Worm (Caenorhabditis elegans) whole organism, early embryonic: ENCODE measurements around the gene ndua-12.
A peak's percentile ranks its signal among the peaks of the same experiment; 100 is the strongest.

Experiments used
- B0310.2 ChIP-seq: sonication (generic microtip); optimal IDR thresholded peaks from 2 replicates; lab custom pipeline; 2016; ENCODE audit warnings: mild to moderate bottlenecking, missing genetic modification characterization, missing compliant biosample characterization
- F13C5.2 ChIP-seq: sonication (generic microtip); optimal IDR thresholded peaks from 2 replicates; lab custom pipeline; 2017; ENCODE audit warnings: mild to moderate bottlenecking, missing genetic modification characterization, inconsistent platforms, missing compliant biosample characterization
- aly-1 ChIP-seq: sonication (generic microtip); optimal IDR thresholded peaks from 2 replicates; lab custom pipeline; 2016; ENCODE audit warnings: missing genetic modification characterization, missing compliant biosample characterization
- ama-1 ChIP-seq: fragments of 150-350 bp; optimal IDR thresholded peaks from 2 replicates; lab custom pipeline; 2014
- ceh-13 ChIP-seq: fragments of 200-800 bp; sonication (Bioruptor generic); optimal IDR thresholded peaks from 2 replicates; lab custom pipeline; 2018; ENCODE audit warnings: mild to moderate bottlenecking, missing genetic modification characterization, missing compliant biosample characterization
- ceh-36 ChIP-seq: sonication (generic microtip); optimal IDR thresholded peaks from 2 replicates; lab custom pipeline; 2016; ENCODE audit warnings: missing genetic modification characterization, inconsistent platforms, missing compliant biosample characterization
- ets-7 ChIP-seq: sonication (generic microtip); optimal IDR thresholded peaks from 2 replicates; lab custom pipeline; 2016; ENCODE audit warnings: missing genotype, missing genetic modification characterization, missing compliant biosample characterization
- flt-1 ChIP-seq: fragments of 200-800 bp; sonication (Bioruptor generic); IDR thresholded peaks from 2 replicates; pipeline ENCODE4 v1.3.6; 2022; ENCODE audit warnings: missing genetic modification characterization, missing compliant biosample characterization
- hmbx-1 ChIP-seq: sonication (generic microtip); optimal IDR thresholded peaks from 2 replicates; lab custom pipeline; 2016; ENCODE audit warnings: mild to moderate bottlenecking, missing genetic modification characterization, missing compliant biosample characterization
- hmg-4 ChIP-seq: fragments of 200-800 bp; sonication (Bioruptor generic); optimal IDR thresholded peaks from 2 replicates; lab custom pipeline; 2018; ENCODE audit warnings: mild to moderate bottlenecking, missing genetic modification characterization, missing compliant biosample characterization
- hnd-1 ChIP-seq: sonication (generic microtip); optimal IDR thresholded peaks from 2 replicates; lab custom pipeline; 2016; ENCODE audit warnings: missing genetic modification characterization, missing compliant biosample characterization
- pes-1 ChIP-seq: fragments of 200-800 bp; sonication (Bioruptor generic); IDR thresholded peaks from 2 replicates; pipeline ENCODE4 v1.3.6; 2022; ENCODE audit warnings: missing genetic modification reagents, missing genetic modification characterization, missing compliant biosample characterization
- scrt-1 ChIP-seq: fragments of 200-800 bp; sonication (Bioruptor generic); IDR thresholded peaks from 2 replicates; pipeline ENCODE4 v1.3.6; 2022; ENCODE audit warnings: missing genetic modification characterization, missing compliant biosample characterization
- sea-1 ChIP-seq: fragments of 200-800 bp; sonication (Bioruptor generic); conservative IDR thresholded peaks from 2 replicates; pipeline ENCODE4 v1.3.6; 2022; ENCODE audit warnings: missing genetic modification characterization, missing compliant biosample characterization
- tbx-11 ChIP-seq: fragments of 200-800 bp; sonication (Bioruptor generic); IDR thresholded peaks from 2 replicates; pipeline ENCODE4 v1.3.6; 2022; ENCODE audit warnings: missing genetic modification characterization, missing compliant biosample characterization
- tbx-37 ChIP-seq: fragments of 200-800 bp; sonication (Bioruptor generic); conservative IDR thresholded peaks from 2 replicates; pipeline ENCODE4 v1.3.6; 2022; ENCODE audit warnings: missing genetic modification reagents, missing genetic modification characterization, missing compliant biosample characterization
- tra-4 ChIP-seq: sonication (generic microtip); optimal IDR thresholded peaks from 2 replicates; lab custom pipeline; 2017; ENCODE audit warnings: missing genetic modification characterization, missing compliant biosample characterization

The ndua-12 gene

DNA sequence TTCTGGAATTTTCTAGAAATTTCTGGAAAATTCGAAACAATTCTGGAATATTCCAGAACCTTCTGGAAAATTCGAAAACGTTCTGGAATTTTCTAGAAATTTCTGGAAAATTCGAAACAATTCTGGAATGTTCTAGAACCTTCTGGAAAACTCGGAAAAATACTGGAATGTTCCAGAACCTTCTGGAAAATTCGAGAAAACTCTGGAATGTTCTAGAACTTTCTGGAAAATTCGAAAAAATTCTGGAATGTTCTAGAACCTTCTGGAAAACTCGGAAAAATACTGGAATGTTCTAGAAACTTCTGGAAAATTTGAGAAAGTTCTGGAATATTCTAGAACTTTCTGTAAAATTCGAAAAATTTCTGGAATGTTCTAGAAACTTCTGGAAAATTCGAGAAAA, 36.4 kb upstream of the ndua-12 start:
- 0 out of 2 replicates have a peak, but pooled peaks have one; percentile 47 for TF ChIP-seq pes-1 (GFP tag; lab: Robert Waterston, UW)

DNA sequence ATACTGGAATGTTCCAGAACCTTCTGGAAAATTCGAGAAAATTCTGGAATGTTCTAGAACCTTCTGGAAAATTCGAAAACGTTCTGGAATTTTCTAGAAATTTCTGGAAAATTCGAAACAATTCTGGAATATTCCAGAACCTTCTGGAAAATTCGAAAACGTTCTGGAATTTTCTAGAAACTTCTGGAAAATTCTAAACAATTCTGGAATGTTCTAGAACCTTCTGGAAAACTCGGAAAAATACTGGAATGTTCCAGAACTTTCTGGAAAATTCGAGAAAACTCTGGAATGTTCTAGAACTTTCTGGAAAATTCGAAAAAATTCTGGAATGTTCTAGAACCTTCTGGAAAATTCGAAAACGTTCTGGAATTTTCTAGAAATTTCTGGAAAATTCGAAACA, 35.8 kb upstream of the ndua-12 start:
- peak; percentile 61; the same call in 1 of the 2 replicates for TF ChIP-seq pes-1 (GFP tag; lab: Robert Waterston, UW)

DNA sequence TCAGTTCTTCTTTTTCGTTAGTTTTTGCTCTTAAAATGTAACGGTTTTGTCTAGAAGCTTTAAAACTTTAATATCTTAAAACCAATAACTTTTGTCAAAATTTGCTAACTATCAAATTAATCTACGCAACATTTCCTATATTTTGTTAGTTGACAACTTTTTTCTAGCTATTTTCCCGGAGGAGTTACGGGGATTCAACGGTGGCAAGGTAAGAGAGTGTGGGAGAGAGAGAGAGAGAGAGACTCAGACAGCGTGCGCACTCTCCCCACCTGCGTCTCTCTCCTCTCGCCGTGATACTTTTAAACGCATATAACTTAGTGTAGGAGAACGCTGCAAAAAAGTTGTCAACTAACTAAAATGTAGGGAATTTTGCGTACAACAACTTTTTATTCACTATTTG, 33.9 kb upstream of the ndua-12 start:
- TF ChIP-seq F13C5.2, result no peak
- TF ChIP-seq B0310.2, result no peak
- TF ChIP-seq ets-7 (tag; lab: Kevin White, UChicago), result no peak
- no peak for TF ChIP-seq hnd-1
- no peak for TF ChIP-seq flt-1 (GFP tag; lab: Robert Waterston, UW)
- no peak for TF ChIP-seq ama-1 (lab: Kevin White, UChicago)
- no peak for TF ChIP-seq tra-4
- no peak for TF ChIP-seq scrt-1 (GFP tag; lab: Robert Waterston, UW)

- TF ChIP-seq tbx-11 (GFP tag; lab: Robert Waterston, UW), result no peak
Observed at ce11 chrIV:2751568-2751967, 31.9 kb upstream of the ndua-12 start, which contains the start of gene Y54G2A.41. Gene Y54G2A.41 (plus strand): TSS chrIV:2751868.

- no peak for TF ChIP-seq tbx-11 (GFP tag; lab: Robert Waterston, UW)
- no peak for TF ChIP-seq hnd-1
- no peak for TF ChIP-seq F13C5.2
- TF ChIP-seq ceh-13 (GFP tag; lab: Kevin White, UChicago), result no peak
- no peak for TF ChIP-seq scrt-1 (GFP tag; lab: Robert Waterston, UW)
- TF ChIP-seq B0310.2, result no peak
- no peak for TF ChIP-seq ets-7 (tag; lab: Kevin White, UChicago)
- no peak for TF ChIP-seq flt-1 (GFP tag; lab: Robert Waterston, UW)
Observed at ce11 chrIV:2750607-2751006, 31.0 kb upstream of the ndua-12 start.

DNA sequence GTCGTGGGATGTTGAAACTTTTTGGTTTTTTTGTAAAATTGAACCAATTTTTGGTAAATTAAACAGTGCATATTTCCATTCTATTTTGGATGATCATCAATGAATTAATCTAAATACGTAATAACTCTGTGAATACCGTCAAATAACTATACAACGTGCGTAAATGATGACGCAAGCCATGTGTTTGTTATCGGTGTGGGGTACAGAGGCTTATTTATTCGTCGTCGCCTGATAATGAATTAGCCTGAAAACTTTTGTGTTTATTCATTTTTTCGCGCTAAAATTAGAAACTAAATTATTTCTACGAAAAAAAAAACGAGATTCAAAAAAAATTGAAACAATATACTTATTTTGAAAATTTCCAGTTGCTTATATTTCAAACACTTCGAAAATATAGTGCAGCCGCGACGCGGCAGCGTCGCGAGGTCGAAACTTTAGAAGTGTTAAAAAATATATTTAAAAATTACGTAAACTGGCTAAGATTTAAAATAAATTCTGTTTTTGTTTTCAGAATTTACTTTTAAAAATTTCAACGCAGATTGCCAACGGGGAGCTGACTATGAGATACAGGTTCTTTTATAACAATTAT, 29.3 kb upstream of the ndua-12 start:
- TF ChIP-seq B0310.2 (no peak), F13C5.2 (no peak), flt-1 (GFP tag; lab: Robert Waterston, UW) (no peak), hmbx-1 (tag; lab: Kevin White, UChicago) (no peak), ama-1 (lab: Kevin White, UChicago) (no peak), tbx-11 (GFP tag; lab: Robert Waterston, UW) (no peak), pes-1 (GFP tag; lab: Robert Waterston, UW) (no peak), tbx-37 (GFP tag; lab: Robert Waterston, UW) (no peak), ceh-13 (GFP tag; lab: Kevin White, UChicago) (no peak), ceh-36 (tag; lab: Kevin White, UChicago) (no peak), hmg-4 (GFP tag; lab: Kevin White, UChicago) (no peak), hnd-1 (no peak), scrt-1 (GFP tag; lab: Robert Waterston, UW) (no peak), ets-7 (tag; lab: Kevin White, UChicago) (no peak), aly-1 (tag; lab: Kevin White, UChicago) (no peak), sea-1 (GFP tag; lab: Robert Waterston, UW) (no peak), tra-4 (no peak)

- TF ChIP-seq tbx-37 (GFP tag; lab: Robert Waterston, UW) (no peak), sea-1 (GFP tag; lab: Robert Waterston, UW) (no peak), tra-4 (no peak), hnd-1 (no peak), F13C5.2 (no peak), hmg-4 (GFP tag; lab: Kevin White, UChicago) (no peak), pes-1 (GFP tag; lab: Robert Waterston, UW) (no peak), ets-7 (tag; lab: Kevin White, UChicago) (no peak)
Observed at ce11 chrIV:2747385-2748007, 27.9 kb upstream of the ndua-12 start.

- TF ChIP-seq hnd-1, result no peak
- no peak for TF ChIP-seq sea-1 (GFP tag; lab: Robert Waterston, UW)
- no peak for TF ChIP-seq aly-1 (tag; lab: Kevin White, UChicago)
- TF ChIP-seq tbx-37 (GFP tag; lab: Robert Waterston, UW), result no peak
- no peak for TF ChIP-seq flt-1 (GFP tag; lab: Robert Waterston, UW)
- no peak for TF ChIP-seq F13C5.2
- no peak for TF ChIP-seq hmbx-1 (tag; lab: Kevin White, UChicago)
- no peak for TF ChIP-seq hmg-4 (GFP tag; lab: Kevin White, UChicago)
- no peak for TF ChIP-seq tbx-11 (GFP tag; lab: Robert Waterston, UW)
- TF ChIP-seq pes-1 (GFP tag; lab: Robert Waterston, UW), result no peak
- TF ChIP-seq scrt-1 (GFP tag; lab: Robert Waterston, UW), result no peak
- TF ChIP-seq ceh-36 (tag; lab: Kevin White, UChicago), result no peak
- TF ChIP-seq ceh-13 (GFP tag; lab: Kevin White, UChicago), result no peak
- TF ChIP-seq tra-4, result no peak
- TF ChIP-seq ets-7 (tag; lab: Kevin White, UChicago), result no peak
- TF ChIP-seq B0310.2, result no peak
- no peak for TF ChIP-seq ama-1 (lab: Kevin White, UChicago)
Observed at ce11 chrIV:2742470-2743044, 22.9 kb upstream of the ndua-12 start, which contains the start of gene nhr-277. Gene nhr-277 (plus strand): TSS chrIV:2742994.
